Worm (Caenorhabditis elegans) whole organism, L3 larva: ENCODE results near the gene F13A7.14.

ENCODE experiments used
- R02D3.7 ChIP-seq: fragments of 150-350 bp; optimal IDR thresholded peaks from 2 replicates; lab custom pipeline; 2014; ENCODE audit warnings: missing biosample characterization, missing genetic modification characterization
- ZK546.5 ChIP-seq: sonication (generic microtip); optimal IDR thresholded peaks from 2 replicates; lab custom pipeline; 2017; ENCODE audit warnings: missing biosample characterization, missing genetic modification characterization
- aly-2 ChIP-seq: fragments of 150-350 bp; optimal IDR thresholded peaks from 2 replicates; lab custom pipeline; 2014; ENCODE audit warnings: missing biosample characterization, missing genetic modification characterization
- ama-1 ChIP-seq: fragments of 150-350 bp; optimal IDR thresholded peaks from 2 replicates; lab custom pipeline; 2018
- ceh-28 ChIP-seq: fragments of 150-350 bp; optimal IDR thresholded peaks from 2 replicates; lab custom pipeline; 2014; ENCODE audit warnings: missing biosample characterization, missing genetic modification reagents, missing genetic modification characterization
- ceh-9 ChIP-seq: sonication (generic microtip); optimal IDR thresholded peaks from 2 replicates; lab custom pipeline; 2018; ENCODE audit warnings: missing biosample characterization, missing genetic modification characterization
- daf-12 ChIP-seq: fragments of 150-350 bp; optimal IDR thresholded peaks from 2 replicates; lab custom pipeline; 2014; ENCODE audit warnings: missing biosample characterization, missing genetic modification reagents, missing genetic modification characterization
- egl-27 ChIP-seq: sonication (generic microtip); optimal IDR thresholded peaks from 4 replicates; lab custom pipeline; 2017; ENCODE audit warnings: missing biosample characterization, missing genetic modification reagents, missing genetic modification characterization
- egl-5 ChIP-seq: fragments of 150-350 bp; optimal IDR thresholded peaks from 2 replicates; lab custom pipeline; 2017; ENCODE audit warnings: missing biosample characterization, missing genetic modification reagents, missing genetic modification characterization, inconsistent platforms
- elt-1 ChIP-seq: fragments of 150-350 bp; optimal IDR thresholded peaks from 2 replicates; lab custom pipeline; 2014; ENCODE audit warnings: missing biosample characterization, missing genetic modification characterization
- elt-2 ChIP-seq: sonication (generic microtip); optimal IDR thresholded peaks from 2 replicates; lab custom pipeline; 2016; ENCODE audit warnings: missing genetic modification reagents, mild to moderate bottlenecking, missing genetic modification characterization, missing compliant biosample characterization
- elt-3 ChIP-seq, 3 experiments: fragments of 150-350 bp in 1 of 3; sonication (generic microtip) in 2 of 3; optimal IDR thresholded peaks; 2 replicates in 2 of 3; 4 replicates in 1 of 3; lab custom pipeline; 2014 to 2017; ENCODE audit warnings: missing biosample characterization in 3 of 3, missing genetic modification characterization in 3 of 3
- fkh-10 ChIP-seq: sonication (generic microtip); optimal IDR thresholded peaks from 2 replicates; lab custom pipeline; 2017; ENCODE audit warnings: missing biosample characterization, missing genetic modification reagents, missing genetic modification characterization
- fkh-2 ChIP-seq: fragments of 150-350 bp; optimal IDR thresholded peaks from 2 replicates; lab custom pipeline; 2014; ENCODE audit warnings: missing biosample characterization, missing genetic modification reagents, missing genetic modification characterization
- hmg-11 ChIP-seq: sonication (generic microtip); optimal IDR thresholded peaks from 2 replicates; lab custom pipeline; 2016; ENCODE audit warnings: missing genetic modification characterization, missing compliant biosample characterization
- jun-1 ChIP-seq: fragments of 150-350 bp; optimal IDR thresholded peaks from 2 replicates; lab custom pipeline; 2014; ENCODE audit warnings: missing biosample characterization, missing genetic modification reagents, missing genetic modification characterization
- lin-15B ChIP-seq: fragments of 150-350 bp; optimal IDR thresholded peaks from 2 replicates; lab custom pipeline; 2014; ENCODE audit warnings: missing biosample characterization, missing genetic modification characterization
- lin-39 ChIP-seq: fragments of 150-350 bp; optimal IDR thresholded peaks from 2 replicates; lab custom pipeline; 2018; ENCODE audit warnings: missing biosample characterization, missing genetic modification reagents, missing genetic modification characterization
- lsy-12 ChIP-seq: sonication (generic microtip); optimal IDR thresholded peaks from 2 replicates; lab custom pipeline; 2016; ENCODE audit warnings: mild to moderate bottlenecking, missing genetic modification characterization, missing compliant biosample characterization
- mdl-1 ChIP-seq: fragments of 150-350 bp; optimal IDR thresholded peaks from 2 replicates; lab custom pipeline; 2014; ENCODE audit warnings: missing biosample characterization, missing genetic modification characterization
- mml-1 ChIP-seq: fragments of 150-350 bp; sonication (generic microtip); optimal IDR thresholded peaks from 3 replicates; lab custom pipeline; 2014; ENCODE audit warnings: missing biosample characterization, missing genetic modification characterization
- nfya-1 ChIP-seq: sonication (generic microtip); optimal IDR thresholded peaks from 2 replicates; lab custom pipeline; 2017; ENCODE audit warnings: missing genetic modification characterization, mild to moderate bottlenecking, missing compliant biosample characterization, antibody characterized with exemption, moderate library complexity; ENCODE audit not compliant: insufficient read depth
- nhr-11 ChIP-seq: fragments of 150-350 bp; optimal IDR thresholded peaks from 2 replicates; lab custom pipeline; 2014; ENCODE audit warnings: missing biosample characterization, missing genetic modification characterization
- nhr-12 ChIP-seq: fragments of 150-350 bp; optimal IDR thresholded peaks from 2 replicates; lab custom pipeline; 2014; ENCODE audit warnings: missing biosample characterization, missing genetic modification characterization
- nhr-23 ChIP-seq: fragments of 150-350 bp; optimal IDR thresholded peaks from 2 replicates; lab custom pipeline; 2014; ENCODE audit warnings: missing biosample characterization, missing genetic modification reagents, missing genetic modification characterization
- nhr-237 ChIP-seq: fragments of 150-350 bp; optimal IDR thresholded peaks from 2 replicates; lab custom pipeline; 2014; ENCODE audit warnings: missing biosample characterization, missing genetic modification characterization
- nhr-25 ChIP-seq: sonication (generic microtip); optimal IDR thresholded peaks from 2 replicates; lab custom pipeline; 2017; ENCODE audit warnings: missing biosample characterization, missing genetic modification characterization
- nhr-28 ChIP-seq: fragments of 150-350 bp; optimal IDR thresholded peaks from 2 replicates; lab custom pipeline; 2014; ENCODE audit warnings: missing biosample characterization, missing genetic modification characterization
- nhr-43 ChIP-seq: sonication (generic microtip); optimal IDR thresholded peaks from 2 replicates; lab custom pipeline; 2016; ENCODE audit warnings: mild to moderate bottlenecking, missing genetic modification characterization, missing compliant biosample characterization; ENCODE audit not compliant: poor library complexity, severe bottlenecking
- nhr-76 ChIP-seq: fragments of 150-350 bp; sonication (generic microtip); optimal IDR thresholded peaks from 5 replicates; lab custom pipeline; 2014; ENCODE audit warnings: missing biosample characterization, missing genetic modification characterization
- nhr-77 ChIP-seq: fragments of 150-350 bp; optimal IDR thresholded peaks from 2 replicates; lab custom pipeline; 2014; ENCODE audit warnings: missing biosample characterization, missing genetic modification characterization
- pha-4 ChIP-seq: fragments of 150-350 bp; optimal IDR thresholded peaks from 2 replicates; lab custom pipeline; 2014; ENCODE audit warnings: missing biosample characterization, missing genetic modification reagents, missing genetic modification characterization
- pqm-1 ChIP-seq: fragments of 150-350 bp; optimal IDR thresholded peaks from 2 replicates; lab custom pipeline; 2017; ENCODE audit warnings: missing biosample characterization, missing genetic modification characterization, inconsistent platforms
- skn-1 ChIP-seq: fragments of 150-350 bp; optimal IDR thresholded peaks from 2 replicates; lab custom pipeline; 2014; ENCODE audit warnings: missing biosample characterization, missing genetic modification characterization
- snpc-4 ChIP-seq: fragments of 150-350 bp; optimal IDR thresholded peaks from 2 replicates; lab custom pipeline; 2014; ENCODE audit warnings: missing biosample characterization, missing genetic modification characterization
- tbx-2 ChIP-seq: sonication (generic microtip); optimal IDR thresholded peaks from 2 replicates; lab custom pipeline; 2016; ENCODE audit warnings: mild to moderate bottlenecking, missing genetic modification characterization, missing compliant biosample characterization
- unc-39 ChIP-seq: sonication (generic microtip); optimal IDR thresholded peaks from 4 replicates; lab custom pipeline; 2017; ENCODE audit warnings: missing biosample characterization, missing genetic modification characterization
- unc-62 ChIP-seq: fragments of 150-350 bp; sonication (generic microtip); optimal IDR thresholded peaks from 4 replicates; lab custom pipeline; 2014; ENCODE audit warnings: missing biosample characterization, missing genetic modification reagents, missing genetic modification characterization
- zag-1 ChIP-seq: fragments of 150-350 bp; optimal IDR thresholded peaks from 2 replicates; lab custom pipeline; 2014; ENCODE audit warnings: missing biosample characterization, missing genetic modification characterization
- ztf-11 ChIP-seq: fragments of 150-350 bp; optimal IDR thresholded peaks from 2 replicates; lab custom pipeline; 2014; ENCODE audit warnings: missing biosample characterization, missing genetic modification characterization
- ztf-4 ChIP-seq: fragments of 150-350 bp; optimal IDR thresholded peaks from 2 replicates; lab custom pipeline; 2014; ENCODE audit warnings: missing biosample characterization, missing genetic modification characterization

F13A7.14 gene

DNA sequence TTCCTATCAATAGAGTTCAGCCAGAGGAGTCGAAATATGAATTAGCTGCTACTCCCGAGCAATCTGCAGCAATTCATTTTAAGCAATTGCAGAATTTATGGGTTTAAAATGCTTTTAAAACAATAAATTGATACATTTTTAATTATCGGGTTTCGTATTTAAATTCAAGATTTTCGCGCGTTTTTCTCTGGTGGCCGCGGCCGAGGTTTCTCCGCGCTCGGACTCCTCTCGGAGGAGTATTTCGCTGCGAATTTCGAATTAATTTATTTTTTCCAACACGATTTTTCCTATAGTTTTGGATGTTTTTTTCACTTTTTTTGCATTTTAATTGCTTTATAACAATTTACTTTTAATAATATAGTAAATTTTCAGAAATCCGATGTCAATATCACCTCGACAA, at the start of gene F13A7.14:
Gene F13A7.14 (plus strand): TSS at position 373 of the 400 bp plus-strand sequence.
- TF ChIP-seq lin-39 (tag; lab: Kevin White, UChicago) (peak; percentile 65), nhr-43 (tag; lab: Kevin White, UChicago) (peak; percentile 90), nhr-23 (tag; lab: Kevin White, UChicago) (peak; percentile 81), elt-1 (tag; lab: Kevin White, UChicago) (peak; percentile 17), egl-27 (tag; lab: Kevin White, UChicago) (no peak), hmg-11 (peak; percentile 63), elt-2 (peak; percentile 41), ama-1 (no peak), fkh-10 (peak; percentile 14), skn-1 (tag; lab: Kevin White, UChicago) (peak; percentile 29), lsy-12 (peak; percentile 73), pha-4 (tag; lab: Kevin White, UChicago) (peak; percentile 73), snpc-4 (peak; percentile 88), pqm-1 (peak; percentile 26), ztf-4 (tag; lab: Kevin White, UChicago) (no peak), nhr-25 (tag; lab: Kevin White, UChicago) (peak; percentile 45), ceh-28 (peak; percentile 16), ZK546.5 (tag; lab: Kevin White, UChicago) (no peak), mml-1 (tag; lab: Kevin White, UChicago) (no peak), lin-15B (tag; lab: Kevin White, UChicago) (peak; percentile 76), nfya-1 (tag; lab: Kevin White, UChicago) (peak; percentile 83), R02D3.7 (tag; lab: Kevin White, UChicago) (peak; percentile 59), unc-39 (tag; lab: Kevin White, UChicago) (no peak)
- TF ChIP-seq, all 47 proteins: peak for 17

DNA sequence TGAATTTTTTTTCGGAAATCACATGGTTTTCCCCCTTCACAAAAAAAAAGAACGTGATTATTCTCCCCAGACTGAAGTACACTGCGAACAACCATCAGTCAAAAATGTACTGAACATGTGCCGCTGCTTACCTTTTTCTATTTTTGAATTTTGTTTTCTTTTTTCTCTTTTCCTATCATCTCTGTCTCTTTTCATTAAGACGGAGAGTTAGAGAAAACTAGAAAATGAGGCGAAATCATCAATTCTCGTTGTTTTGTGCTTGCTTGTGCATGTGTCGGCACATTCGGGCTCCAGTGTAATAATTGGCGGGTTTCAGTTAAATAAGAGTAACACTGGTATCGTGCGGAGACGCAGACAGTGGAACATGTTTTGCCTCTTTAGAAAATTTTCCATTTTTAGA, 49.4 kb upstream of the F13A7.14 start:
- TF ChIP-seq egl-27 (tag; lab: Kevin White, UChicago) (no peak), skn-1 (tag; lab: Kevin White, UChicago) (peak; percentile 56), nhr-28 (no peak), elt-2 (peak; percentile 60), lin-39 (tag; lab: Kevin White, UChicago) (peak; percentile 54), ztf-11 (tag; lab: Kevin White, UChicago) (no peak), pqm-1 (peak; percentile 58), egl-5 (tag; lab: Kevin White, UChicago) (peak; percentile 3), R02D3.7 (tag; lab: Kevin White, UChicago) (no peak), pha-4 (tag; lab: Kevin White, UChicago) (peak; percentile 69), nfya-1 (tag; lab: Kevin White, UChicago) (peak; percentile 54), elt-3 (tag; optimal IDR thresholded peaks at IDR 0.05; lab: Kevin White, UChicago) (no peak), hmg-11 (peak; percentile 13), lin-15B (tag; lab: Kevin White, UChicago) (peak; percentile 22)

DNA sequence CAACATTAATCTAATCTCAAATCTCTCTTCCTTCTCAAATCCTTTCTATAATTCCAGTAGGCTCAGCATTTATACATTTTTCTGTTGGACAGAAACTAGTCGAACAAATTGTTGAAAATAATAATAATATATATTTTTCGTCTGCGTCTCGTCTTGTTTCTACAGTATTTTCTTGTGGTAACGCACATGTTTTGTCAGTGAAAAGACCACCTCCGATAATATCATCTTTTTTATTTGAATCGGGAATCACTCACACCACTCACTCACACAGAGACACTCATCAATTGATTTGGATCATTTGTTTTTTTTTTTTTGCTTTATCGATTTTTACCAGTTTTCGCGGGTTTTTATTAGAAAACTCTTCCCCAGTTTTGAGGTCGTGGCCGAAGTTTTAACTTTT, 47.0 kb upstream of the F13A7.14 start:
- TF ChIP-seq pha-4 (tag; lab: Kevin White, UChicago) (peak; percentile 6), aly-2 (tag; lab: Kevin White, UChicago) (no peak)

DNA sequence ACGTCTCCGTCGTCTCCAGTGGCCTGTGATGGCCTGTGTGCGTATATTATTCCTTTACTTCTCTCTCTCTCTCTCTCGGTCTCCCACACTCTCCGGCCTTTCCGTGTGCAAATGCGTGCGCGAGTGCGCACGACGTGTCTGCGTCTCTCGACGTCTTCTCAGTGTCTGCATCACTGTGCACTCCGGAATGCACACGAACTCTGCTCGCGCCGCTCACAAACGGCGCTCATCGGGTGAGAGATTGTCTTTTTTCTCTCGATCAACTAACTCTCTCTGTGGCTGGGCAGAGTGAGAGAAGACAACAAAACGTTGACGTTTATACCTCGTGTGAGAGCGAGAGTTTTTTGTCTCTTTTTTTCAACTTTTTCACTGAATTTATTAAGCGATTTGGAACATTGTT, 45.8 kb upstream of the F13A7.14 start:
- TF ChIP-seq nhr-12 (tag; lab: Kevin White, UChicago) (no peak), mdl-1 (tag; lab: Kevin White, UChicago) (peak; percentile 58), unc-62 (peak; percentile 13), zag-1 (tag; lab: Kevin White, UChicago) (no peak), daf-12 (tag; lab: Kevin White, UChicago) (no peak), pha-4 (tag; lab: Kevin White, UChicago) (peak; percentile 81), elt-3 (tag; optimal IDR thresholded peaks at IDR 0.05; lab: Kevin White, UChicago) (no peak), nhr-77 (tag; lab: Kevin White, UChicago) (no peak), aly-2 (tag; lab: Kevin White, UChicago) (no peak), tbx-2 (tag; lab: Kevin White, UChicago) (peak; percentile 56), elt-1 (tag; lab: Kevin White, UChicago) (no peak), ceh-28 (peak; percentile 84), fkh-10 (peak; percentile 87), egl-27 (tag; lab: Kevin White, UChicago) (peak; percentile 71), nhr-43 (tag; lab: Kevin White, UChicago) (peak; percentile 60), lin-39 (tag; lab: Kevin White, UChicago) (peak; percentile 92), mml-1 (tag; lab: Kevin White, UChicago) (no peak), hmg-11 (peak; percentile 99), elt-2 (peak; percentile 86), egl-5 (tag; lab: Kevin White, UChicago) (peak; percentile 70), lin-15B (tag; lab: Kevin White, UChicago) (peak; percentile 68), nhr-23 (tag; lab: Kevin White, UChicago) (peak; percentile 83), unc-39 (tag; lab: Kevin White, UChicago) (no peak), ceh-9 (tag; lab: Kevin White, UChicago) (no peak), skn-1 (tag; lab: Kevin White, UChicago) (peak; percentile 85), nhr-76 (no peak), ztf-4 (tag; lab: Kevin White, UChicago) (no peak), lsy-12 (peak; percentile 84), nhr-237 (tag; lab: Kevin White, UChicago) (no peak), jun-1 (peak; percentile 96), nhr-11 (tag; lab: Kevin White, UChicago) (no peak), snpc-4 (peak; percentile 52), nfya-1 (tag; lab: Kevin White, UChicago) (peak; percentile 96), ama-1 (peak; percentile 34), pqm-1 (peak; percentile 91), fkh-2 (tag; lab: Kevin White, UChicago) (no peak), R02D3.7 (tag; lab: Kevin White, UChicago) (peak; percentile 72)
